Fruit fly (Drosophila melanogaster) whole organism, pupa: Measurements from ENCODE around the gene Nepl18.

Source experiments
- CG10348 ChIP-seq: fragments of 200-800 bp; sonication (Bioruptor generic); IDR thresholded peaks from 2 replicates; pipeline ENCODE4 v1.3.6; 2022; ENCODE audit warnings: missing biosample characterization, missing genetic modification characterization
- CG12605 ChIP-seq: fragments of 200-800 bp; sonication (Bioruptor generic); IDR thresholded peaks from 2 replicates; pipeline ENCODE4 v1.3.6; 2022; ENCODE audit warnings: missing biosample characterization, missing genetic modification characterization
- CG13204 ChIP-seq: fragments of 200-800 bp; sonication (Bioruptor generic); optimal IDR thresholded peaks from 2 replicates; lab custom pipeline; 2018; ENCODE audit warnings: missing biosample characterization, mild to moderate bottlenecking, missing genetic modification characterization, moderate library complexity
- CG14655 ChIP-seq: fragments of 200-800 bp; sonication (Bioruptor generic); optimal IDR thresholded peaks from 3 replicates; lab custom pipeline; 2017; ENCODE audit warnings: mild to moderate bottlenecking, missing biosample characterization, missing genetic modification reagents, missing genetic modification characterization
- CG15710 ChIP-seq: fragments of 200-800 bp; sonication (Bioruptor generic); optimal IDR thresholded peaks from 2 replicates; lab custom pipeline; 2018; ENCODE audit warnings: missing biosample characterization, mild to moderate bottlenecking, missing genetic modification characterization, moderate library complexity
- CG17806 ChIP-seq: fragments of 200-800 bp; sonication (Bioruptor generic); optimal IDR thresholded peaks from 2 replicates; lab custom pipeline; 2018; ENCODE audit warnings: missing biosample characterization, mild to moderate bottlenecking, missing genetic modification characterization, moderate library complexity
- CG32121 ChIP-seq: fragments of 200-800 bp; sonication (Bioruptor generic); IDR thresholded peaks from 2 replicates; pipeline ENCODE4 v1.3.6; 2022; ENCODE audit warnings: missing biosample characterization, missing genetic modification characterization
- CG34367 ChIP-seq: fragments of 200-800 bp; sonication (Bioruptor generic); optimal IDR thresholded peaks from 2 replicates; lab custom pipeline; 2018; ENCODE audit warnings: missing biosample characterization, mild to moderate bottlenecking, missing genetic modification characterization
- CG4496 ChIP-seq: fragments of 200-800 bp; sonication (Bioruptor generic); IDR thresholded peaks from 3 replicates; pipeline ENCODE4 v1.3.6; 2022; ENCODE audit warnings: missing biosample characterization, missing genetic modification characterization
- CG8159 ChIP-seq: fragments of 200-800 bp; sonication (Bioruptor generic); optimal IDR thresholded peaks from 3 replicates; lab custom pipeline; 2018; ENCODE audit warnings: missing biosample characterization, mild to moderate bottlenecking, missing genetic modification characterization, moderate library complexity
- CG8301 ChIP-seq: fragments of 200-800 bp; sonication (Bioruptor generic); optimal IDR thresholded peaks from 2 replicates; lab custom pipeline; 2018; ENCODE audit warnings: missing biosample characterization, mild to moderate bottlenecking, missing genetic modification characterization
- CG9948 ChIP-seq: fragments of 200-800 bp; sonication (Bioruptor generic); optimal IDR thresholded peaks from 2 replicates; lab custom pipeline; 2018; ENCODE audit warnings: missing biosample characterization, mild to moderate bottlenecking, missing genetic modification characterization, moderate library complexity
- D1 ChIP-seq: fragments of 200-800 bp; sonication (Bioruptor generic); optimal IDR thresholded peaks from 2 replicates; lab custom pipeline; 2018; ENCODE audit warnings: missing biosample characterization, mild to moderate bottlenecking, missing genetic modification characterization, moderate library complexity
- EcR ChIP-seq: fragments of 200-800 bp; sonication (Bioruptor generic); optimal IDR thresholded peaks from 3 replicates; lab custom pipeline; 2019; ENCODE audit warnings: missing biosample characterization, missing genetic modification characterization, mild to moderate bottlenecking, moderate library complexity, missing genetic modification reagents
- Ets98B ChIP-seq: fragments of 200-800 bp; sonication (Bioruptor generic); IDR thresholded peaks from 2 replicates; pipeline ENCODE4 v1.3.6; 2022; ENCODE audit warnings: missing biosample characterization, missing genetic modification characterization
- Pif1A ChIP-seq: fragments of 200-800 bp; sonication (Bioruptor generic); optimal IDR thresholded peaks from 3 replicates; lab custom pipeline; 2016; ENCODE audit warnings: missing biosample characterization, missing genetic modification characterization
- Pif1B ChIP-seq: fragments of 200-800 bp; sonication (Bioruptor generic); optimal IDR thresholded peaks from 3 replicates; lab custom pipeline; 2016; ENCODE audit warnings: missing biosample characterization, missing genetic modification characterization
- Snoo ChIP-seq: fragments of 200-800 bp; sonication (Bioruptor generic); optimal IDR thresholded peaks from 3 replicates; lab custom pipeline; 2017; ENCODE audit warnings: missing biosample characterization, mild to moderate bottlenecking, missing genetic modification characterization, inconsistent platforms
- fd96Ca ChIP-seq: fragments of 200-800 bp; sonication (Bioruptor generic); IDR thresholded peaks from 3 replicates; pipeline ENCODE4 v1.3.6; 2022; ENCODE audit warnings: missing biosample characterization, missing genetic modification characterization
- gl ChIP-seq: fragments of 200-800 bp; sonication (Bioruptor generic); optimal IDR thresholded peaks from 2 replicates; lab custom pipeline; 2018; ENCODE audit warnings: missing biosample characterization, mild to moderate bottlenecking, missing genetic modification characterization
- rn ChIP-seq: fragments of 200-800 bp; sonication (Bioruptor generic); IDR thresholded peaks from 2 replicates; pipeline ENCODE4 v1.3.6; 2022; ENCODE audit warnings: missing biosample characterization, missing genetic modification characterization

Gene Nepl18

DNA sequence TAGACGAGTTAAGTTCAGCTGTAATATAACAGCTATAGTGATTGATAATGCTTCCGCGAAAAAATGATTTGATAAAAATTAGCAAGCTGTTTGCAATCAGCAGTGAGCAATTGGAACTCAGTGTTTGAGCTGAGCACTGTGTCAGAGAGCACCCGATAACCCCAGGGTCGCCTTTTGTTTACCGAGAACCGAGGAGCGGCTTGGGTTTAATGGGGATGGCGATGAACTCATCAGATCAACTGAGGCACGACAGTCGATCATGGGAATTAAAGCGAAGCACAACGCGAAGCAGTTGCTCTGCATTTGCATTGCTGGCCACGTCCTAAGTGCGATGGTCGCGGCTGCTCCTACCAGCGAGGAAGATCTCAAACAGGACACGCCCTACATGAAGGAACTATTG, 8.0 kb downstream of the Nepl18 start, which contains the start of gene Nepl21:
Gene Nepl21, plus strand, starts transcription at position 260 of the 400 bp plus-strand sequence.
- TF ChIP-seq CG13204 (GFP tag; lab: Kevin White, UChicago) = no peak
- TF ChIP-seq EcR = peak; percentile 76
- TF ChIP-seq CG4496 (GFP tag; lab: Robert Waterston, UW) = no peak

DNA sequence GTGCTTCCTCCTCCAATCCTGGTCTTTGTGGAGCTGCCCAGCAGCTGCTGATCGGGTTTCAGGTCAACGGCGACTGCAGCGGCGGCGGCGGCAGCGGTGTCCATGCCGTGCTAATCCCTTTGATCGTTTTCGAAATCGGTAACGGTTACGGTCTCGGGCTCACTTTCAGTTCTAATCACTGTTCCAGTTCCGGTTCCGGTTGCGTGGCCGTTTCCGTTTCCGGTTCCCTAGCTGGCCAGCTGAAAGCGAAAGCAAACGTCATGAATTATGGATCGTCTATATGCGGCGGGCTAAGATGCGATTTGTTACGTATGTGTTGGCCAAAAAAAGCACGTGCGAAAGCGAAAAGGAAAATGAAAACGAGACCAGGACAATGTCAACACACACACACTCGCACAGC, 11.4 kb downstream of the Nepl18 start:
- TF ChIP-seq CG17806 (tag; lab: Kevin White, UChicago) = no peak
- TF ChIP-seq fd96Ca = no peak
- TF ChIP-seq CG4496 (GFP tag; lab: Robert Waterston, UW) = no peak
- no peak for TF ChIP-seq CG8159 (tag; lab: Kevin White, UChicago)
- no peak for TF ChIP-seq Snoo (tag; lab: Kevin White, UChicago)
- TF ChIP-seq CG8301 (tag; lab: Kevin White, UChicago) = no peak
- no peak for TF ChIP-seq Pif1A (GFP tag; lab: Kevin White, UChicago)
- TF ChIP-seq D1 (tag; lab: Kevin White, UChicago) = no peak
- TF ChIP-seq Pif1B (GFP tag; lab: Kevin White, UChicago) = no peak
- no peak for TF ChIP-seq CG12605
- TF ChIP-seq CG10348 (GFP tag; lab: Robert Waterston, UW) = no peak
- no peak for TF ChIP-seq gl (tag; lab: Kevin White, UChicago)
- no peak for TF ChIP-seq CG14655 (GFP tag; lab: Kevin White, UChicago)
- TF ChIP-seq CG34367 (tag; lab: Kevin White, UChicago) = no peak
- no peak for TF ChIP-seq Ets98B (GFP tag; lab: Robert Waterston, UW)
- no peak for TF ChIP-seq CG32121
- no peak for TF ChIP-seq CG15710 (tag; lab: Kevin White, UChicago)
- TF ChIP-seq CG13204 (GFP tag; lab: Kevin White, UChicago) = no peak
- no peak for TF ChIP-seq EcR
- no peak for TF ChIP-seq CG9948 (tag; lab: Kevin White, UChicago)

DNA sequence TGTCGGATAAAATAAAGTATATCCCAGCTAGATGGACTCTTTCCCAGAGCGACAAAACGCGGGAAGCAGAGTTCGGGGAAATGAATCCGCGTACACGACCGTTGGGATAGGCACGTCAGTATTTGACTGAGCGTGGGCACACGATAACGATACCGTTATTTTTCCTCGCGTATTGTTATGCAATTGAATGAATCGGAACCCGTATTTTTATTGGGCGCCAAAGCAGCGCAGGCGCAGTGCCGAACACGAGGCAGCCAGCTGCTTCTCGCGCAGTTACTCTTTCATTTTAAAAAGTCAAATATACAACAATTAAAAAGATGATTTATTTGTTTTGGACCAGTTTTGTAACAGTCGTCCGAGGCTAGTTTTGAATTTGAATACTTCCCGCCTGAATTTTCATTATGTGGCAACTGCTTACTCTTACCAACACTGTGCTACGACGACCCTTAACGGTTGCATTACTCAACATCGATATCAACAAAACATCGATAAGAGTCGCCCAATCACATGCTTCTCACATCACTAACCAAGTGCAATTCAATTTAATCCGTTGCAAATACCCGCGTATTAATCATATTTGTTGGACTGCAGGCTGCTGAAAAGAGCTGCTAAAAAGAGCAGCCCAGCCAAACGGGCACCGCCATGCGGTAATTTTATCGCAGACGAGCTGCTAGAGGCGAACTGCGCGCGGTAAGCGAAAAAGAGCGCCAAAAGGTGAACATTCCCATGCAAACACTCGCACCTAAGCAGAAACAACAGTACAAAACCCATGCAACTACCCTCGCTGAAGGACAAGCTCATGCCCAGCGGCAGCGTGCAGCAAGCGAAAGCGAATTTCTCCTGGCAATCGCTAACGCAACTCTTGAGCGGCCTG, 12.4 kb downstream of the Nepl18 start, which contains the start of the genes CG33203 and Doa:
Gene CG33203, minus strand, starts transcription at position 151 of the 874 bp plus-strand sequence.
Gene Doa, plus strand, starts transcription at position 515 of the 874 bp plus-strand sequence.
- TF ChIP-seq Pif1A (GFP tag; lab: Kevin White, UChicago) (no peak), CG9948 (tag; lab: Kevin White, UChicago) (no peak), CG4496 (GFP tag; lab: Robert Waterston, UW) (peak; percentile 35; the same call in 1 of the 3 replicates), Ets98B (GFP tag; lab: Robert Waterston, UW) (0 out of 2 replicates have a peak, but pooled peaks have one; percentile 12)

dm6 chr3R:28888561-28889426, 13.4 kb downstream of the Nepl18 start:
- TF ChIP-seq CG12605 = peak; percentile 26; the same call in 1 of the 2 replicates
- TF ChIP-seq CG4496 (GFP tag; lab: Robert Waterston, UW) = peak; percentile 67
- peak; percentile 69 for TF ChIP-seq CG8159 (tag; lab: Kevin White, UChicago)
- TF ChIP-seq Pif1A (GFP tag; lab: Kevin White, UChicago) = peak; percentile 75
- peak; percentile 65 for TF ChIP-seq Pif1B (GFP tag; lab: Kevin White, UChicago)
- TF ChIP-seq EcR = peak; percentile 90
- TF ChIP-seq CG8301 (tag; lab: Kevin White, UChicago) = peak; percentile 77
- 0 out of 2 replicates have a peak, but pooled peaks have one; percentile 12 for TF ChIP-seq rn (GFP tag; lab: Robert Waterston, UW)
- peak; percentile 14 for TF ChIP-seq CG13204 (GFP tag; lab: Kevin White, UChicago)
- peak; percentile 65 for TF ChIP-seq CG15710 (tag; lab: Kevin White, UChicago)
- TF ChIP-seq gl (tag; lab: Kevin White, UChicago) = peak; percentile 3
- peak; percentile 77 for TF ChIP-seq CG14655 (GFP tag; lab: Kevin White, UChicago)
- TF ChIP-seq fd96Ca = peak; percentile 80; the same call in 2 of the 3 replicates
- TF ChIP-seq D1 (tag; lab: Kevin White, UChicago) = no peak
- peak; percentile 60; the same call in 1 of the 2 replicates for TF ChIP-seq CG32121
- peak; percentile 66 for TF ChIP-seq Snoo (tag; lab: Kevin White, UChicago)
- TF ChIP-seq CG17806 (tag; lab: Kevin White, UChicago) = peak; percentile 64
- TF ChIP-seq CG10348 (GFP tag; lab: Robert Waterston, UW) = no peak
- peak; percentile 33 for TF ChIP-seq CG34367 (tag; lab: Kevin White, UChicago)
- TF ChIP-seq CG9948 (tag; lab: Kevin White, UChicago) = peak; percentile 62
- peak; percentile 68 for TF ChIP-seq Ets98B (GFP tag; lab: Robert Waterston, UW)

dm6 chr3R:28889427-28889736, 14.0 kb downstream of the Nepl18 start:
- TF ChIP-seq CG17806 (tag; lab: Kevin White, UChicago) (no peak), CG8159 (tag; lab: Kevin White, UChicago) (no peak), CG15710 (tag; lab: Kevin White, UChicago) (no peak), Pif1A (GFP tag; lab: Kevin White, UChicago) (no peak), CG8301 (tag; lab: Kevin White, UChicago) (no peak), fd96Ca (peak; percentile 36; the same call in 1 of the 3 replicates), CG13204 (GFP tag; lab: Kevin White, UChicago) (peak; percentile 54), CG4496 (GFP tag; lab: Robert Waterston, UW) (0 out of 3 replicates have a peak, but pooled peaks have one; percentile 21), CG14655 (GFP tag; lab: Kevin White, UChicago) (no peak), CG12605 (peak; percentile 62), CG9948 (tag; lab: Kevin White, UChicago) (no peak), gl (tag; lab: Kevin White, UChicago) (peak; percentile 20), EcR (no peak), rn (GFP tag; lab: Robert Waterston, UW) (no peak), Snoo (tag; lab: Kevin White, UChicago) (no peak), D1 (tag; lab: Kevin White, UChicago) (no peak), CG32121 (peak; percentile 36; the same call in 1 of the 2 replicates), CG34367 (tag; lab: Kevin White, UChicago) (no peak), Ets98B (GFP tag; lab: Robert Waterston, UW) (peak; percentile 66), CG10348 (GFP tag; lab: Robert Waterston, UW) (no peak), Pif1B (GFP tag; lab: Kevin White, UChicago) (no peak)
